Worm (Caenorhabditis elegans) whole organism, late embryonic: ENCODE measurements around the gene taap-1.

Experiments
- C08G9.2 ChIP-seq: sonication (generic microtip); optimal IDR thresholded peaks from 2 replicates; lab custom pipeline; 2016; ENCODE audit warnings: mild to moderate bottlenecking, missing genetic modification characterization, moderate library complexity, missing compliant biosample characterization
- K02D7.2 ChIP-seq: sonication (generic microtip); optimal IDR thresholded peaks from 2 replicates; lab custom pipeline; 2017; ENCODE audit warnings: mild to moderate bottlenecking, missing genetic modification characterization, missing compliant biosample characterization
- K09A11.1 ChIP-seq: sonication (generic microtip); optimal IDR thresholded peaks from 2 replicates; lab custom pipeline; 2017; ENCODE audit warnings: antibody characterized with exemption, mild to moderate bottlenecking, missing genetic modification characterization, missing compliant biosample characterization; ENCODE audit not compliant: insufficient read depth
- Y22D7AL.16 ChIP-seq: sonication (generic microtip); optimal IDR thresholded peaks from 2 replicates; lab custom pipeline; 2016; ENCODE audit warnings: missing genetic modification characterization, missing compliant biosample characterization
- ceh-14 ChIP-seq: sonication (generic microtip); optimal IDR thresholded peaks from 2 replicates; lab custom pipeline; 2016; ENCODE audit warnings: missing genotype, missing genetic modification characterization, missing compliant biosample characterization
- ceh-2 ChIP-seq: sonication (generic microtip); optimal IDR thresholded peaks from 2 replicates; lab custom pipeline; 2016; ENCODE audit warnings: missing genotype, missing genetic modification characterization, missing compliant biosample characterization
- ceh-24 ChIP-seq: sonication (generic microtip); optimal IDR thresholded peaks from 2 replicates; lab custom pipeline; 2016; ENCODE audit warnings: mild to moderate bottlenecking, missing genetic modification characterization, missing compliant biosample characterization
- ceh-30 ChIP-seq: fragments of 150-350 bp; optimal IDR thresholded peaks from 2 replicates; lab custom pipeline; 2014; ENCODE audit warnings: missing biosample characterization, missing genetic modification characterization
- ceh-31 ChIP-seq: sonication (generic microtip); optimal IDR thresholded peaks from 2 replicates; lab custom pipeline; 2016; ENCODE audit warnings: missing genetic modification characterization, missing compliant biosample characterization
- ceh-34 ChIP-seq: sonication (generic microtip); optimal IDR thresholded peaks from 2 replicates; lab custom pipeline; 2016; ENCODE audit warnings: mild to moderate bottlenecking, missing genetic modification characterization, missing compliant biosample characterization
- ceh-45 ChIP-seq: fragments of 200-800 bp; sonication (Bioruptor generic); IDR thresholded peaks from 2 replicates; pipeline ENCODE4 v1.3.6; 2022; ENCODE audit warnings: missing genetic modification reagents, missing genetic modification characterization, missing compliant biosample characterization
- ceh-48 ChIP-seq: sonication (generic microtip); optimal IDR thresholded peaks from 2 replicates; lab custom pipeline; 2016; ENCODE audit warnings: missing genetic modification characterization, inconsistent platforms, missing compliant biosample characterization
- ceh-6 ChIP-seq: fragments of 200-800 bp; sonication (Bioruptor generic); optimal IDR thresholded peaks from 2 replicates; lab custom pipeline; 2018; ENCODE audit warnings: mild to moderate bottlenecking, missing genetic modification characterization, missing compliant biosample characterization
- ceh-9 ChIP-seq: sonication (generic microtip); optimal IDR thresholded peaks from 2 replicates; lab custom pipeline; 2016; ENCODE audit warnings: mild to moderate bottlenecking, missing genetic modification characterization, inconsistent platforms, missing compliant biosample characterization
- dmd-4 ChIP-seq: sonication (generic microtip); optimal IDR thresholded peaks from 2 replicates; lab custom pipeline; 2016; ENCODE audit warnings: borderline replicate concordance, missing genetic modification characterization, missing compliant biosample characterization
- dve-1 ChIP-seq: sonication (generic microtip); optimal IDR thresholded peaks from 2 replicates; lab custom pipeline; 2017; ENCODE audit warnings: antibody characterized with exemption, mild to moderate bottlenecking, missing genetic modification characterization, missing compliant biosample characterization
- elt-2 ChIP-seq: sonication (generic microtip); optimal IDR thresholded peaks from 2 replicates; lab custom pipeline; 2016; ENCODE audit warnings: missing genetic modification reagents, missing genetic modification characterization, missing compliant biosample characterization
- elt-4 ChIP-seq: sonication (generic microtip); optimal IDR thresholded peaks from 2 replicates; lab custom pipeline; 2016; ENCODE audit warnings: missing genetic modification characterization, missing compliant biosample characterization
- hlh-13 ChIP-seq: fragments of 200-800 bp; sonication (Bioruptor generic); optimal IDR thresholded peaks from 2 replicates; lab custom pipeline; 2018; ENCODE audit warnings: mild to moderate bottlenecking, missing genetic modification characterization, missing compliant biosample characterization
- hlh-6 ChIP-seq: sonication (generic microtip); optimal IDR thresholded peaks from 2 replicates; lab custom pipeline; 2016; ENCODE audit warnings: missing genotype, missing genetic modification characterization, missing compliant biosample characterization
- hlh-8 ChIP-seq: sonication (generic microtip); optimal IDR thresholded peaks from 2 replicates; lab custom pipeline; 2016; ENCODE audit warnings: missing genotype, missing genetic modification characterization, missing compliant biosample characterization
- madf-2 ChIP-seq: sonication (generic microtip); optimal IDR thresholded peaks from 2 replicates; lab custom pipeline; 2017; ENCODE audit warnings: missing genetic modification characterization, missing compliant biosample characterization
- mec-3 ChIP-seq: sonication (generic microtip); optimal IDR thresholded peaks from 2 replicates; lab custom pipeline; 2016; ENCODE audit warnings: borderline replicate concordance, missing genetic modification characterization, missing compliant biosample characterization
- pag-3 ChIP-seq: sonication (generic microtip); optimal IDR thresholded peaks from 2 replicates; lab custom pipeline; 2016; ENCODE audit warnings: missing compliant biosample characterization, missing genetic modification characterization, borderline replicate concordance
- pax-1 ChIP-seq: fragments of 150-350 bp; optimal IDR thresholded peaks from 2 replicates; lab custom pipeline; 2014; ENCODE audit warnings: missing biosample characterization, missing genetic modification characterization
- pha-2 ChIP-seq: sonication (generic microtip); optimal IDR thresholded peaks from 2 replicates; lab custom pipeline; 2017; ENCODE audit warnings: mild to moderate bottlenecking, missing genetic modification characterization, missing compliant biosample characterization
- pha-4 ChIP-seq: fragments of 150-350 bp; optimal IDR thresholded peaks from 2 replicates; lab custom pipeline; 2018; ENCODE audit warnings: missing biosample characterization, missing genetic modification reagents, missing genetic modification characterization
- pqm-1 ChIP-seq: sonication (generic microtip); optimal IDR thresholded peaks from 2 replicates; lab custom pipeline; 2016; ENCODE audit warnings: missing genetic modification characterization, missing compliant biosample characterization
- ref-2 ChIP-seq: sonication (generic microtip); optimal IDR thresholded peaks from 2 replicates; lab custom pipeline; 2016; ENCODE audit warnings: missing genetic modification characterization, missing compliant biosample characterization
- rnt-1 ChIP-seq: sonication (generic microtip); optimal IDR thresholded peaks from 2 replicates; lab custom pipeline; 2016; ENCODE audit warnings: missing genetic modification characterization, missing compliant biosample characterization
- sdc-2 ChIP-seq: sonication (generic microtip); optimal IDR thresholded peaks from 2 replicates; lab custom pipeline; 2016; ENCODE audit warnings: missing genotype, missing genetic modification characterization, missing compliant biosample characterization
- sox-2 ChIP-seq: fragments of 200-800 bp; sonication (Bioruptor generic); IDR thresholded peaks from 2 replicates; pipeline ENCODE4 v1.3.6; 2022; ENCODE audit warnings: missing genetic modification reagents, missing genetic modification characterization, missing compliant biosample characterization
- sox-4 ChIP-seq: sonication (generic microtip); optimal IDR thresholded peaks from 2 replicates; lab custom pipeline; 2017; ENCODE audit warnings: mild to moderate bottlenecking, missing genetic modification characterization, inconsistent platforms, missing compliant biosample characterization
- ttx-3 ChIP-seq: sonication (generic microtip); optimal IDR thresholded peaks from 2 replicates; lab custom pipeline; 2016; ENCODE audit warnings: missing genetic modification reagents, missing genetic modification characterization, missing compliant biosample characterization
- unc-42 ChIP-seq: sonication (generic microtip); optimal IDR thresholded peaks from 2 replicates; lab custom pipeline; 2016; ENCODE audit warnings: missing genotype, missing genetic modification characterization, missing compliant biosample characterization
- zip-5 ChIP-seq: sonication (generic microtip); optimal IDR thresholded peaks from 2 replicates; lab custom pipeline; 2016; ENCODE audit warnings: missing genetic modification characterization, missing compliant biosample characterization

taap-1 gene

DNA sequence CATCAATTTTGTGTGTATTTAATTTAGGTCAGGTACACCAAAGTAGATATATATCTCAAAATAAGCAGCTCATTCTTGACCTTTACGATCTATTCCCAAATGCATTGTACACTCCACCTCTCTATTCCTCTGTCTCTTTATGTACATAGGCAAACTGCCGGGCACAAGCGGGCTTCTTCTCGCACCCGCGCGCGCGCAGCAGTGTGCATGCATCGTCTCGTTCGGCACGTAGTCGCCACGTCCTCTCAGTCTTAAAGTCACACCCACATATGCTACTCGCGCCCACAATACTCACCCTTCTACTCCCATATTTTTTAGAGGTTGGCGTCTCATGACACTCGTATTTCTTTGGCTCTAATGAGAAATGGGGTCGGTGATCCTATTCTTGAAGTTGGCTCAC lies 32.2 kb downstream of the taap-1 start:
- TF ChIP-seq C08G9.2 (no peak), Y22D7AL.16 (tag; lab: Kevin White, UChicago) (no peak), elt-2 (tag; lab: Kevin White, UChicago) (no peak), mec-3 (tag; lab: Kevin White, UChicago) (no peak), sdc-2 (tag; lab: Kevin White, UChicago) (no peak), hlh-8 (tag; lab: Kevin White, UChicago) (no peak)

DNA sequence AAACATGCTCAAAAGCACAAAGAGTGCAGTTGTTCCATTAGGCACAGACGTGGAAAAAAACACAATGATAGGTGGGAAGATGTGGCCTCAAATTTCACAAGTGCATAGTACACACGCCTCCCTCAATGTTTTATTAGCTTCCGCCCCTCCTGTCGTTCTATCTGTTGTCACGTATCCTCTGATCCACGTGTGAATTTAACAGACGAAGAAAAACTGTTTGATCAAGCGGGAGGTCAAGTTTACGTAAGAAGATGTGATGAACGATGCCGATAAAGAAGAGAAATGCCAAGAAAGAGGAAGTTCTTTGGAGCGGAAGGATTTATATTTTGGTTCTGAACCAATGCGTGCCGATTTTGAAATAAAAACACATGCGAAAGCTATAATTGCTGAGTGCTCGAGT lies 32.9 kb downstream of the taap-1 start:
- TF ChIP-seq ceh-30 (tag; lab: Kevin White, UChicago) = no peak
- TF ChIP-seq dve-1 = no peak
- no peak for TF ChIP-seq sox-2 (GFP tag; lab: Robert Waterston, UW)
- TF ChIP-seq ceh-45 (GFP tag; lab: Robert Waterston, UW) = no peak
- TF ChIP-seq hlh-6 (tag; lab: Kevin White, UChicago) = no peak
- TF ChIP-seq hlh-8 (tag; lab: Kevin White, UChicago) = no peak
- no peak for TF ChIP-seq ceh-31
- TF ChIP-seq ceh-34 (tag; lab: Kevin White, UChicago) = no peak
- no peak for TF ChIP-seq pha-4
- TF ChIP-seq unc-42 (tag; lab: Kevin White, UChicago) = no peak
- no peak for TF ChIP-seq ceh-24 (tag; lab: Kevin White, UChicago)
- TF ChIP-seq pha-2 = no peak

DNA sequence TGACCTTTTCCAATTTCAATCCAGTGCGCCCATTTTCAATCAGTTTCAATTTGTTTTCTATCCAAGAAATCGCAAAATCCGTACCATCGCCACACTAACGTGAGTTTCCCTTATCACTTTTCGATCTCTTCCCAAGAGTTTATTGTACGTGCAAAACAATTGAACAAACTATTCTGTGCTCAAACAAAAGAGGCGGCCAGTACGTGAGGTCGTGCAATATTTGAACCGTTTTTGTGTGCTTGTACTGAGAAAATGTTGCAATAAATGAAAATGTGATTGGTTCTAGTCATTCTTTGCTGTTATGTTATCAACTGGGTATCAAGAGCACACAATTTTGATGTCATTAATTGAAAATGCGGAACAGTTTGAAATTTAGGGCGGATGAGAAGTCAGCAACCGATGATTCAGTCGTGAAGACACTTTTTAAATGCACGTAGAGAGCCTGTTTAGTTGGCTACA lies 34.0 kb downstream of the taap-1 start, which contains the start of gene F22B5.4:
F22B5.4 (plus strand) TSS at position 51 of the 459 bp plus-strand sequence.
- TF ChIP-seq ttx-3 (tag; lab: Kevin White, UChicago) (no peak), rnt-1 (tag; lab: Kevin White, UChicago) (no peak), elt-4 (tag; lab: Kevin White, UChicago) (no peak), pag-3 (tag; lab: Kevin White, UChicago) (no peak), pqm-1 (no peak), pha-4 (no peak), madf-2 (no peak), pax-1 (tag; lab: Kevin White, UChicago) (no peak), hlh-13 (GFP tag; lab: Kevin White, UChicago) (no peak), K09A11.1 (tag; lab: Kevin White, UChicago) (no peak), K02D7.2 (tag; lab: Kevin White, UChicago) (no peak), ceh-34 (tag; lab: Kevin White, UChicago) (no peak)

DNA sequence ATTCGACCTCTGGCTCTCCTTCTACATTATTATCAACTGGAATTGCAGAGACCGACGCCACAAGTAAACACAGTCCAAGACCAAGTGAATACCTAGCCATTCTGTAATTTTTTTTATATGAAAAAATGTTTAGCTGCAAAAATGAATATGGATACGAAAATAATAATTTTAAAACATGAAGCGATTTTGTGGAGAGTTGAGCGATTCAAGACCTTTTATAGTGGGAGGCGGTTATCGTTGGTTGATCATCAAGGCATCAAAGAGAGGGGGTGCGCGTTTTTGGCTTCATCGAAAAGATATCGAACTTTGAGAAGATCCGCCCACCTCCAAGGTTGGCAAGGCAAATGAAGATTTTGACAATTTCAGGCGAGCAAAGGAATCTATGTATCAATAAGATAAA lies 36.9 kb downstream of the taap-1 start, which contains the start of gene cut-3:
cut-3 (minus strand) TSS at position 101 of the 400 bp plus-strand sequence.
- TF ChIP-seq ceh-2 (tag; lab: Kevin White, UChicago) = no peak
- TF ChIP-seq elt-2 (tag; lab: Kevin White, UChicago) = no peak
- TF ChIP-seq hlh-8 (tag; lab: Kevin White, UChicago) = no peak
- TF ChIP-seq ref-2 = no peak
- TF ChIP-seq hlh-13 (GFP tag; lab: Kevin White, UChicago) = no peak
- TF ChIP-seq ceh-31 = no peak
- TF ChIP-seq dmd-4 (tag; lab: Kevin White, UChicago) = no peak
- no peak for TF ChIP-seq ceh-34 (tag; lab: Kevin White, UChicago)
- no peak for TF ChIP-seq pax-1 (tag; lab: Kevin White, UChicago)

DNA sequence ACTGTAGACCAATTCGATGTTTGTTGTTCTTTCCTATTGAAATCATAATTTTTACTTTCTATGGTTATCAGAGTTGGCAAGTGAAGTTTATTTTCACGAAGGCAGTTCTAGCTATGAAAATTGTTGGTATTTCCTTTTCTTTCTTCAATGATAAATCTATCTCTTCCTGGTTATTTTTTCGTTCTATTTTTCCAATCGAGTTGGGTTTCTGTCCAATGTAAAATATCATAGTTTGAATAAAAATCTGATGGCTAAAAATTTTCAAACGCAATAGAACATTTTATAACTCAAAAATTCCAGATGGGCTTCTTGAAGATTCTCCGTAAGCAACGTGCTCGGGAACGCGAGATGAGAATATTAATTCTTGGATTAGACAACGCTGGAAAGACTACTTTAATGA lies 39.7 kb downstream of the taap-1 start, which contains the start of gene evl-20:
evl-20 (plus strand) TSS at position 301 of the 400 bp plus-strand sequence.
- TF ChIP-seq ceh-31 (no peak), ceh-48 (no peak), ceh-6 (no peak), ceh-30 (tag; lab: Kevin White, UChicago) (no peak), ceh-9 (no peak), zip-5 (no peak), ceh-14 (tag; lab: Kevin White, UChicago) (no peak), sox-4 (tag; lab: Kevin White, UChicago) (no peak)
